Worm (Caenorhabditis elegans) whole organism, young adult: ENCODE measurements around the gene ZK105.11.
A peak's percentile ranks its signal among the peaks of the same experiment; 100 is the strongest.

ENCODE experiments used
- C17E4.6 ChIP-seq: fragments of 200-800 bp; sonication (Bioruptor generic); IDR thresholded peaks from 2 replicates; pipeline ENCODE4 v1.3.6; 2022; ENCODE audit warnings: missing genetic modification reagents, missing genetic modification characterization, missing compliant biosample characterization
- F22D6.2 ChIP-seq: sonication (generic microtip); optimal IDR thresholded peaks from 2 replicates; lab custom pipeline; 2016; ENCODE audit warnings: mild to moderate bottlenecking, missing genetic modification characterization, missing compliant biosample characterization
- F39B2.1 ChIP-seq: fragments of 200-800 bp; sonication (Bioruptor generic); IDR thresholded peaks from 2 replicates; pipeline ENCODE4 v1.3.6; 2022; ENCODE audit warnings: missing genetic modification reagents, missing genetic modification characterization, missing compliant biosample characterization
- F49E8.2 ChIP-seq: sonication (generic microtip); optimal IDR thresholded peaks from 3 replicates; lab custom pipeline; 2017; ENCODE audit warnings: missing genetic modification characterization, mild to moderate bottlenecking, missing compliant biosample characterization, antibody characterized with exemption, moderate library complexity; ENCODE audit not compliant: insufficient read depth
- F52B5.7 ChIP-seq: sonication (generic microtip); optimal IDR thresholded peaks from 2 replicates; lab custom pipeline; 2016; ENCODE audit warnings: mild to moderate bottlenecking, missing genetic modification characterization, missing compliant biosample characterization
- T07F8.4 ChIP-seq: sonication (generic microtip); optimal IDR thresholded peaks from 2 replicates; lab custom pipeline; 2016; ENCODE audit warnings: mild to moderate bottlenecking, missing genetic modification characterization, moderate library complexity, missing compliant biosample characterization
- Y95B8A.8 ChIP-seq: fragments of 200-800 bp; sonication (Bioruptor generic); IDR thresholded peaks from 2 replicates; pipeline ENCODE4 v1.3.6; 2022; ENCODE audit warnings: missing genetic modification reagents, missing genetic modification characterization, missing compliant biosample characterization
- athp-1 ChIP-seq: sonication (generic microtip); optimal IDR thresholded peaks from 2 replicates; lab custom pipeline; 2017; ENCODE audit warnings: mild to moderate bottlenecking, missing genetic modification characterization, missing compliant biosample characterization
- attf-6 ChIP-seq: fragments of 200-800 bp; sonication (Bioruptor generic); IDR thresholded peaks from 2 replicates; pipeline ENCODE4 v1.3.6; 2022; ENCODE audit warnings: missing genetic modification reagents, missing genetic modification characterization, missing compliant biosample characterization
- bed-1 ChIP-seq: fragments of 200-800 bp; sonication (Bioruptor generic); IDR thresholded peaks from 2 replicates; pipeline ENCODE4 v1.3.6; 2022; ENCODE audit warnings: missing genetic modification reagents, missing genetic modification characterization, missing compliant biosample characterization
- ccch-3 ChIP-seq: fragments of 200-800 bp; sonication (Bioruptor generic); optimal IDR thresholded peaks from 2 replicates; lab custom pipeline; 2018; ENCODE audit warnings: mild to moderate bottlenecking, missing genetic modification characterization, missing compliant biosample characterization
- cebp-2 ChIP-seq: fragments of 200-800 bp; sonication (Bioruptor generic); IDR thresholded peaks from 2 replicates; pipeline ENCODE4 v1.3.6; 2022; ENCODE audit warnings: missing genetic modification characterization, missing compliant biosample characterization
- ceh-27 ChIP-seq: fragments of 200-800 bp; sonication (Bioruptor generic); optimal IDR thresholded peaks from 2 replicates; lab custom pipeline; 2018; ENCODE audit warnings: mild to moderate bottlenecking, missing genetic modification characterization, moderate library complexity, missing compliant biosample characterization
- ceh-58 ChIP-seq: fragments of 200-800 bp; sonication (Bioruptor generic); IDR thresholded peaks from 2 replicates; pipeline ENCODE4 v1.3.6; 2022; ENCODE audit warnings: missing genetic modification characterization, missing compliant biosample characterization
- ceh-91 ChIP-seq: fragments of 200-800 bp; sonication (Bioruptor generic); IDR thresholded peaks from 2 replicates; pipeline ENCODE4 v1.3.6; 2022; ENCODE audit warnings: missing genetic modification reagents, missing genetic modification characterization, missing compliant biosample characterization
- die-1 ChIP-seq: sonication (generic microtip); optimal IDR thresholded peaks from 2 replicates; lab custom pipeline; 2016; ENCODE audit warnings: missing genotype, mild to moderate bottlenecking, missing genetic modification characterization, missing compliant biosample characterization
- dpff-1 ChIP-seq: sonication (generic microtip); optimal IDR thresholded peaks from 2 replicates; lab custom pipeline; 2017; ENCODE audit warnings: mild to moderate bottlenecking, missing genetic modification characterization, missing compliant biosample characterization
- him-1 ChIP-seq: sonication (generic microtip); optimal IDR thresholded peaks from 2 replicates; lab custom pipeline; 2016; ENCODE audit warnings: missing genotype, missing genetic modification reagents, missing genetic modification characterization, missing compliant biosample characterization
- hlh-26 ChIP-seq: fragments of 200-800 bp; sonication (Bioruptor generic); conservative IDR thresholded peaks from 2 replicates; pipeline ENCODE4 v1.3.6; 2022; ENCODE audit warnings: missing genetic modification reagents, missing genetic modification characterization, missing compliant biosample characterization
- hmg-1.2 ChIP-seq: fragments of 200-800 bp; sonication (Bioruptor generic); IDR thresholded peaks from 2 replicates; pipeline ENCODE4 v1.3.6; 2022; ENCODE audit warnings: missing genetic modification reagents, missing genetic modification characterization, missing compliant biosample characterization
- hrde-1 ChIP-seq: sonication (generic microtip); optimal IDR thresholded peaks from 2 replicates; lab custom pipeline; 2016; ENCODE audit warnings: missing genetic modification characterization, mild to moderate bottlenecking, missing compliant biosample characterization, moderate library complexity, missing genotype, missing genetic modification reagents, borderline replicate concordance
- hsf-1 ChIP-seq: fragments of 200-800 bp; sonication (Bioruptor generic); IDR thresholded peaks from 2 replicates; pipeline ENCODE4 v1.3.6; 2022; ENCODE audit warnings: missing genetic modification reagents, missing genetic modification characterization, missing compliant biosample characterization
- let-526 ChIP-seq: fragments of 200-800 bp; sonication (Bioruptor generic); IDR thresholded peaks from 2 replicates; pipeline ENCODE4 v1.3.6; 2022; ENCODE audit warnings: missing genetic modification reagents, missing genetic modification characterization, missing compliant biosample characterization
- lin-40 ChIP-seq: sonication (generic microtip); optimal IDR thresholded peaks from 2 replicates; lab custom pipeline; 2016; ENCODE audit warnings: missing genetic modification characterization, mild to moderate bottlenecking, missing compliant biosample characterization, missing genotype, missing genetic modification reagents
- lin-54 ChIP-seq: fragments of 200-800 bp; sonication (Bioruptor generic); optimal IDR thresholded peaks from 2 replicates; lab custom pipeline; 2018; ENCODE audit warnings: mild to moderate bottlenecking, missing genetic modification characterization, missing compliant biosample characterization
- lir-1 ChIP-seq: fragments of 200-800 bp; sonication (Bioruptor generic); conservative IDR thresholded peaks from 2 replicates; pipeline ENCODE4 v1.3.6; 2022; ENCODE audit warnings: missing genetic modification reagents, missing genetic modification characterization, missing compliant biosample characterization
- lsl-1 ChIP-seq: fragments of 200-800 bp; sonication (Bioruptor generic); optimal IDR thresholded peaks from 2 replicates; lab custom pipeline; 2018; ENCODE audit warnings: mild to moderate bottlenecking, missing genetic modification characterization, moderate library complexity, missing compliant biosample characterization
- madf-3 ChIP-seq: fragments of 200-800 bp; sonication (Bioruptor generic); IDR thresholded peaks from 2 replicates; pipeline ENCODE4 v1.3.6; 2022; ENCODE audit warnings: missing genetic modification reagents, missing genetic modification characterization, missing compliant biosample characterization
- madf-6 ChIP-seq: fragments of 200-800 bp; sonication (Bioruptor generic); IDR thresholded peaks from 2 replicates; pipeline ENCODE4 v1.3.6; 2022; ENCODE audit warnings: missing genetic modification reagents, missing genetic modification characterization, missing compliant biosample characterization
- mcd-1 ChIP-seq: fragments of 200-800 bp; sonication (Bioruptor generic); IDR thresholded peaks from 2 replicates; pipeline ENCODE4 v1.3.6; 2022; ENCODE audit warnings: missing genetic modification reagents, missing genetic modification characterization, missing compliant biosample characterization
- mes-4 ChIP-seq: sonication (generic microtip); optimal IDR thresholded peaks from 2 replicates; lab custom pipeline; 2016; ENCODE audit warnings: missing genotype, missing genetic modification characterization, missing compliant biosample characterization
- mxl-1 ChIP-seq: sonication (generic microtip); optimal IDR thresholded peaks from 2 replicates; lab custom pipeline; 2016; ENCODE audit warnings: missing genetic modification characterization, missing compliant biosample characterization
- nfya-1 ChIP-seq: sonication (generic microtip); optimal IDR thresholded peaks from 2 replicates; lab custom pipeline; 2017; ENCODE audit warnings: antibody characterized with exemption, missing compliant biosample characterization, missing genetic modification characterization, borderline replicate concordance; ENCODE audit not compliant: insufficient read depth
- nfyb-1 ChIP-seq: fragments of 200-800 bp; sonication (Bioruptor generic); IDR thresholded peaks from 2 replicates; pipeline ENCODE4 v1.3.6; 2022; ENCODE audit warnings: missing genetic modification reagents, missing genetic modification characterization, missing compliant biosample characterization
- nhr-80 ChIP-seq: sonication (generic microtip); optimal IDR thresholded peaks from 2 replicates; lab custom pipeline; 2016; ENCODE audit warnings: missing genetic modification characterization, missing compliant biosample characterization
- nhr-90 ChIP-seq: sonication (generic microtip); optimal IDR thresholded peaks from 2 replicates; lab custom pipeline; 2016; ENCODE audit warnings: missing genotype, mild to moderate bottlenecking, missing genetic modification characterization, missing compliant biosample characterization
- pbrm-1 ChIP-seq: fragments of 200-800 bp; sonication (Bioruptor generic); IDR thresholded peaks from 2 replicates; pipeline ENCODE4 v1.3.6; 2022; ENCODE audit warnings: missing genetic modification reagents, missing genetic modification characterization, missing compliant biosample characterization
- rec-8 ChIP-seq, 2 experiments: sonication (generic microtip); optimal IDR thresholded peaks; 2 replicates each; lab custom pipeline; 2016; ENCODE audit warnings: mild to moderate bottlenecking in 2 of 2, missing genetic modification characterization in 2 of 2, missing genetic modification reagents in 2 of 2, missing genotype in 2 of 2, missing biosample characterization in 1 of 2, missing compliant biosample characterization in 1 of 2, moderate library complexity in 1 of 2
- rpc-1 ChIP-seq, 2 experiments: fragments of 150-350 bp in 1 of 2; sonication (generic microtip) in 1 of 2; optimal IDR thresholded peaks; 2 replicates each; lab custom pipeline; 2014 to 2018; ENCODE audit warnings: missing biosample characterization in 1 of 2, missing genetic modification characterization in 1 of 2, missing genetic modification reagents in 1 of 2, missing genotype in 1 of 2
- sdz-38 ChIP-seq: sonication (generic microtip); optimal IDR thresholded peaks from 2 replicates; lab custom pipeline; 2016; ENCODE audit warnings: missing genotype, missing genetic modification characterization, missing compliant biosample characterization
- snpc-1.3 ChIP-seq: sonication (generic microtip); optimal IDR thresholded peaks from 2 replicates; lab custom pipeline; 2017; ENCODE audit warnings: missing genetic modification characterization, mild to moderate bottlenecking, missing compliant biosample characterization, antibody characterized with exemption, moderate library complexity, missing genotype, missing genetic modification reagents; ENCODE audit not compliant: insufficient read depth
- tbp1 ChIP-seq: fragments of 200-800 bp; sonication (Bioruptor generic); optimal IDR thresholded peaks from 2 replicates; lab custom pipeline; 2018; ENCODE audit warnings: mild to moderate bottlenecking, missing genetic modification characterization, missing compliant biosample characterization
- tbx-9 ChIP-seq: sonication (generic microtip); optimal IDR thresholded peaks from 2 replicates; lab custom pipeline; 2016; ENCODE audit warnings: borderline replicate concordance, missing genetic modification characterization, inconsistent platforms, missing compliant biosample characterization
- unc-130 ChIP-seq: sonication (generic microtip); optimal IDR thresholded peaks from 2 replicates; lab custom pipeline; 2016; ENCODE audit warnings: missing genetic modification reagents, missing genetic modification characterization, missing compliant biosample characterization
- xnd-1 ChIP-seq: sonication (generic microtip); optimal IDR thresholded peaks from 2 replicates; lab custom pipeline; 2016; ENCODE audit warnings: missing genotype, missing genetic modification reagents, missing genetic modification characterization, missing compliant biosample characterization
- zfh-2 ChIP-seq: fragments of 200-800 bp; sonication (Bioruptor generic); conservative IDR thresholded peaks from 2 replicates; pipeline ENCODE4 v1.3.6; 2022; ENCODE audit warnings: missing genetic modification reagents, missing genetic modification characterization, missing compliant biosample characterization
- zim-3 ChIP-seq: sonication (generic microtip); optimal IDR thresholded peaks from 2 replicates; lab custom pipeline; 2017; ENCODE audit warnings: mild to moderate bottlenecking, missing genetic modification characterization, moderate library complexity, missing compliant biosample characterization
- ztf-26 ChIP-seq: sonication (generic microtip); optimal IDR thresholded peaks from 2 replicates; lab custom pipeline; 2017; ENCODE audit warnings: missing genetic modification characterization, missing compliant biosample characterization

The ZK105.11 gene

DNA sequence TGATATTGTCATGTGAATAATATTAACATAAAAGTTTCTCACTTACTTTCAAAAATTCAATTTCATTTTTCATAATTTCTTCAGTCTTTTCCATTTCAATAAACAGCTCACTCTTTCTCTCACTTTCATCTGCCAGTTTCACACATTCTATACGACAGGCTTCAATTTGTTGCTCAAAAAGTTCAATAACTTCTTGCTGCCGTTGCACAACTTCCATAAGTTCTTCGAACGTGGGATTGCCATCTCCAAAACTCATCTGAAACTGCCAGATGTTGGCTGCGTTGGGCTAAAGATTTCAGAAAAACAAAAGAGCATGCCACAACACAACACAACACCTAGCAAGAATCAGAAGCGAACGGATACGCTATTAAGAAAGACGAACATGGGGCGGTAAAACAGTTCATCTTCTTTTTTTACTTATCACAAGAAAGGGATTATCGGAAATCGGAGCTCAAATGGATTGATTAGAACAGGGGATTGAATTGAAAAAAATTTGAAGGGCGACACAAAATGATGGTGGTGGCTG lies 24.9 kb upstream of the ZK105.11 start (continued):
- TF ChIP-seq tbx-9 (tag; lab: Kevin White, UChicago), result no peak
- no peak for TF ChIP-seq sdz-38
- no peak for TF ChIP-seq nfya-1
- no peak for TF ChIP-seq attf-6
- TF ChIP-seq madf-3 (GFP tag; lab: Robert Waterston, UW), result no peak
- TF ChIP-seq hsf-1 (GFP tag; lab: Robert Waterston, UW), result peak; percentile 67; the same call in 1 of the 2 replicates
- no peak for TF ChIP-seq die-1 (tag; lab: Kevin White, UChicago)
- TF ChIP-seq madf-6 (GFP tag; lab: Robert Waterston, UW), result peak; percentile 42; the same call in 1 of the 2 replicates
- TF ChIP-seq lir-1, result no peak
- TF ChIP-seq F49E8.2 (tag; lab: Kevin White, UChicago), result peak; percentile 31
- no peak for TF ChIP-seq bed-1 (GFP tag; lab: Robert Waterston, UW)
- no peak for TF ChIP-seq hmg-1.2 (GFP tag; lab: Robert Waterston, UW)
- TF ChIP-seq let-526 (GFP tag; lab: Robert Waterston, UW), result no peak
- no peak for TF ChIP-seq ceh-91 (GFP tag; lab: Robert Waterston, UW)
- no peak for TF ChIP-seq lin-40
- no peak for TF ChIP-seq ceh-27
- no peak for TF ChIP-seq F22D6.2
- TF ChIP-seq ztf-26, result no peak
- TF ChIP-seq dpff-1 (tag; lab: Kevin White, UChicago), result no peak
- no peak for TF ChIP-seq zfh-2
- TF ChIP-seq ccch-3, result no peak
- TF ChIP-seq nhr-90 (tag; lab: Kevin White, UChicago), result no peak
- no peak for TF ChIP-seq him-1 (tag; lab: Kevin White, UChicago)
- TF ChIP-seq Y95B8A.8 (GFP tag; lab: Robert Waterston, UW), result no peak
- 0 out of 2 replicates have a peak, but pooled peaks have one; percentile 12 for TF ChIP-seq mcd-1
- TF ChIP-seq cebp-2 (GFP tag; lab: Robert Waterston, UW), result 0 out of 2 replicates have a peak, but pooled peaks have one; percentile 77
- TF ChIP-seq hrde-1 (tag; lab: Kevin White, UChicago), result peak; percentile 38
- no peak for TF ChIP-seq nhr-80
- peak; percentile 26 for TF ChIP-seq lin-54 (GFP tag; lab: Kevin White, UChicago)
- TF ChIP-seq C17E4.6, result no peak
- TF ChIP-seq lsl-1, result no peak
- no peak for TF ChIP-seq mes-4 (tag; lab: Kevin White, UChicago)
- TF ChIP-seq mxl-1 (tag; lab: Kevin White, UChicago), result peak; percentile 26
- TF ChIP-seq hlh-26, result no peak
- TF ChIP-seq zim-3 (tag; lab: Kevin White, UChicago), result no peak
- TF ChIP-seq T07F8.4, result no peak
- no peak for TF ChIP-seq snpc-1.3 (tag; lab: Kevin White, UChicago)
- TF ChIP-seq nfyb-1 (GFP tag; lab: Robert Waterston, UW), result peak; percentile 58
- TF ChIP-seq pbrm-1 (GFP tag; lab: Robert Waterston, UW), result 0 out of 2 replicates have a peak, but pooled peaks have one; percentile 32
- TF ChIP-seq F52B5.7 (tag; lab: Kevin White, UChicago), result peak; percentile 9
- TF ChIP-seq unc-130, result no peak
- TF ChIP-seq athp-1, result peak; percentile 49
- no peak for TF ChIP-seq tbp1 (GFP tag; lab: Kevin White, UChicago)
- no peak for TF ChIP-seq rpc-1 (optimal IDR thresholded peaks at IDR 0.05; lab: Kevin White, UChicago)
- no peak for TF ChIP-seq rpc-1 (tag; optimal IDR thresholded peaks at IDR 0.05; lab: Kevin White, UChicago)
- TF ChIP-seq rec-8 (tag; optimal IDR thresholded peaks at IDR 0.05; lab: Kevin White, UChicago), result no peak
- TF ChIP-seq F39B2.1 (GFP tag; lab: Robert Waterston, UW), result no peak
- no peak for TF ChIP-seq ceh-58
- TF ChIP-seq xnd-1, result no peak
